Worm (Caenorhabditis elegans): ENCODE data around the gene Y37D8A.3.

Y37D8A.3 gene

DNA sequence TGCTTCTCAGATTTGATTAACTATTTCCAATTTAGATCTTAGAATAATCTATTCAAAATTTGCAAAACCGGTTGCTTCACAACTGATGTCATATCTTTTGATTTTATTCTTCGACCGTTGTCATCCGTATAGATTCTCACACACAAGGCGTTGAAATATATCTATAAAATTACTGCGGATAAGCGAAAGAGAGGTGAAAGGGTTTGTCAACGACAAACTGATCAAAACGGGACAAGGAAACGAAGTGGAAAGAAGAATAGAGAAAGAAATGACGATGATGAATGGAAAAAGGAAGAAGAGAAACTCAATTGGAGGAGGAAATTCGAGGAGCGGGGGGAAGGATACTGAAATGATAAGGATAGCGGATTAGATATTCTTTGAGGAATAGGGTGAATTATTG lies 21.9 kb downstream of the Y37D8A.3 start:
- no peak for TF ChIP-seq npax-4 (tag; optimal IDR thresholded peaks at IDR 0.05)
- TF ChIP-seq unc-3 (GFP tag; conservative IDR thresholded peaks at IDR 0.05): no peak
- TF ChIP-seq unc-3 (tag; optimal IDR thresholded peaks at IDR 0.05): no peak
- no peak for TF ChIP-seq hlh-6 (tag; optimal IDR thresholded peaks at IDR 0.05)
- no peak for TF ChIP-seq eyg-1 (tag; optimal IDR thresholded peaks at IDR 0.05)
- no peak for TF ChIP-seq nhr-232 (tag; optimal IDR thresholded peaks at IDR 0.05)
- TF ChIP-seq sox-4 (tag; optimal IDR thresholded peaks at IDR 0.05): no peak
- no peak for TF ChIP-seq ceh-19 (GFP tag; optimal IDR thresholded peaks at IDR 0.05)

ce11 chrIII:12855394-12855793 lies 26.2 kb downstream of the Y37D8A.3 start, which contains the start of gene Y37D8A.5:
Y37D8A.5 (minus strand) TSS chrIII:12855494.
- TF ChIP-seq odd-2 (tag; optimal IDR thresholded peaks at IDR 0.05) (no peak), Y22D7AL.16 (tag; optimal IDR thresholded peaks at IDR 0.05) (no peak)

DNA sequence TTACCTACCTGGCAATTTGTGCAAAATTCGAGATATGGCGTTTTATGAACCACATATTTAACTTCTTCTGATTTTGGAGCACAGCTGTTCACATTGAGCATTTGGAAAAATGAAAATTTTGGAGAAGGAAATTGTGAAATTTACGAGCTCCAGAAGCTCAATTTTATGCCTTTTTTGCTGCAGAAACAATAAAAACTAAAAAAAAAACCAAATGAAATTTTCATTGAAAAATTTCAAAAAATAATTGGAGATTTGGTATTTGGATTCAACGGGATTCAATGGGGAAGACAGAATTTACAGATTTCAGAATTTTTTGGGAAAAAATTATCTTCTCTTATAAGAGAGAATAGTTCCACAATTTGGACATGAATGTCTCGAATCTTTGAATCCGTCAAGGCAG lies 27.5 kb downstream of the Y37D8A.3 start, which contains the start of gene Y37D8A.26:
TSS of gene Y37D8A.26 (minus strand) at position 101 of the 400 bp plus-strand sequence.
- TF ChIP-seq T23F11.4 (GFP tag; optimal IDR thresholded peaks at IDR 0.05): no peak
- TF ChIP-seq lim-6 (tag; optimal IDR thresholded peaks at IDR 0.05): no peak
- TF ChIP-seq tbx-2 (tag; optimal IDR thresholded peaks at IDR 0.05): no peak
- no peak for TF ChIP-seq unc-3 (GFP tag; conservative IDR thresholded peaks at IDR 0.05)
- TF ChIP-seq unc-3 (tag; optimal IDR thresholded peaks at IDR 0.05): no peak
- TF ChIP-seq hlh-15 (tag; optimal IDR thresholded peaks at IDR 0.05): no peak
- TF ChIP-seq pros-1 (tag; optimal IDR thresholded peaks at IDR 0.05): no peak
- TF ChIP-seq dmd-4 (tag; optimal IDR thresholded peaks at IDR 0.05; ENCODE audit: borderline replicate concordance): no peak
- no peak for TF ChIP-seq nhr-11 (tag; optimal IDR thresholded peaks at IDR 0.05)

DNA sequence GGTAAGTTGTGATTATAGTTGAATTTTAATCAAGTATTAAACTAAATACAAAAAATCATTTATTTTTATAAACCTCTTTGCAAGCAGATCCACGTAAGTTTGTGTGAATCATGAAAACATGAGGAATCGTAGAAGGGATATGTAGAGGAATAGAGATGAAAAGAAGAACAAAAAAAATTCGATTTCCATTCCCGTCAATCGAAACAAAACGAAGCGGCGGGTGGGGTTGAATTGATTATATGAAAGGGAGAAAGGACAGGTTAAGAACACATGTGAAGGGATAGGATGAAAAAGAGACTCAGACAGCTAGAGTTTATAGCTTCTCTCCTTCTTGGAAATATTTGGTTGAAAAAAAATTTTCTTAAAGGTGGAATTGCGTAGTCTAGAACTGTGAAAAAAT lies 31.0 kb downstream of the Y37D8A.3 start:
- TF ChIP-seq ceh-19 (GFP tag; optimal IDR thresholded peaks at IDR 0.05) (no peak), syd-9 (tag; optimal IDR thresholded peaks at IDR 0.05) (no peak), pax-1 (tag; optimal IDR thresholded peaks at IDR 0.05) (no peak), nfya-1 (tag; optimal IDR thresholded peaks at IDR 0.05) (no peak), sox-4 (tag; optimal IDR thresholded peaks at IDR 0.05) (no peak), pqm-1 (tag; optimal IDR thresholded peaks at IDR 0.05) (no peak), ceh-48 (tag; optimal IDR thresholded peaks at IDR 0.05) (no peak), unc-3 (GFP tag; conservative IDR thresholded peaks at IDR 0.05) (no peak), unc-3 (tag; optimal IDR thresholded peaks at IDR 0.05) (no peak), odd-2 (tag; optimal IDR thresholded peaks at IDR 0.05) (no peak), ceh-30 (tag; optimal IDR thresholded peaks at IDR 0.05) (no peak), ztf-16 (tag; optimal IDR thresholded peaks at IDR 0.05) (no peak), fkh-10 (GFP tag; optimal IDR thresholded peaks at IDR 0.05) (no peak), Y22D7AL.16 (tag; optimal IDR thresholded peaks at IDR 0.05) (no peak)

ce11 chrIII:12864648-12865047 lies 35.5 kb downstream of the Y37D8A.3 start, which contains the start of gene Y37D8A.8:
Y37D8A.8 (plus strand) TSS chrIII:12864948.
- no peak for TF ChIP-seq ets-4 (tag; optimal IDR thresholded peaks at IDR 0.05)
- TF ChIP-seq ceh-22 (tag; optimal IDR thresholded peaks at IDR 0.05): no peak
- TF ChIP-seq sdc-2 (tag; optimal IDR thresholded peaks at IDR 0.05): no peak
- no peak for TF ChIP-seq ceh-2 (tag; optimal IDR thresholded peaks at IDR 0.05)
- TF ChIP-seq hlh-13 (GFP tag; optimal IDR thresholded peaks at IDR 0.05): no peak
- no peak for TF ChIP-seq ztf-16 (tag; optimal IDR thresholded peaks at IDR 0.05)
- TF ChIP-seq nhr-232 (tag; optimal IDR thresholded peaks at IDR 0.05): no peak
- TF ChIP-seq pha-4 (tag; optimal IDR thresholded peaks at IDR 0.05): no peak
- no peak for TF ChIP-seq lin-11 (tag; optimal IDR thresholded peaks at IDR 0.05)
- TF ChIP-seq K09A11.1 (tag; optimal IDR thresholded peaks at IDR 0.05; ENCODE audit: insufficient read depth): no peak
- TF ChIP-seq lim-6 (tag; optimal IDR thresholded peaks at IDR 0.05): no peak
- no peak for TF ChIP-seq pax-1 (tag; optimal IDR thresholded peaks at IDR 0.05)
- TF ChIP-seq fax-1 (tag; optimal IDR thresholded peaks at IDR 0.05): no peak
- no peak for TF ChIP-seq K02D7.2 (tag; optimal IDR thresholded peaks at IDR 0.05)
- TF ChIP-seq C38D4.7 (GFP tag; optimal IDR thresholded peaks at IDR 0.05): no peak
- no peak for TF ChIP-seq hlh-8 (tag; optimal IDR thresholded peaks at IDR 0.05)
- TF ChIP-seq ceh-45 (GFP tag; IDR thresholded peaks at IDR 0.05): no peak

Measured in whole organism, late embryonic.